Worm (Caenorhabditis elegans) whole organism, L1 larva: ENCODE results near the gene C25H3.3.

Experiments used
- C16A3.4 ChIP-seq: fragments of 150-350 bp; optimal IDR thresholded peaks from 2 replicates; lab custom pipeline; 2014; ENCODE audit warnings: missing biosample characterization, missing genetic modification characterization
- F16B12.6 ChIP-seq: fragments of 150-350 bp; optimal IDR thresholded peaks from 2 replicates; lab custom pipeline; 2014; ENCODE audit warnings: missing biosample characterization, missing genetic modification characterization
- Y116A8C.19 ChIP-seq: sonication (generic microtip); optimal IDR thresholded peaks from 2 replicates; lab custom pipeline; 2016; ENCODE audit warnings: missing compliant biosample characterization, missing genetic modification characterization, borderline replicate concordance
- aha-1 ChIP-seq: fragments of 150-350 bp; optimal IDR thresholded peaks from 2 replicates; lab custom pipeline; 2014; ENCODE audit warnings: missing biosample characterization, missing genetic modification characterization
- aly-2 ChIP-seq: fragments of 150-350 bp; optimal IDR thresholded peaks from 2 replicates; lab custom pipeline; 2014; ENCODE audit warnings: missing biosample characterization, missing genetic modification characterization
- ama-1 ChIP-seq: fragments of 150-350 bp; optimal IDR thresholded peaks from 2 replicates; lab custom pipeline; 2014
- ceh-63 ChIP-seq: fragments of 200-800 bp; sonication (Bioruptor generic); optimal IDR thresholded peaks from 2 replicates; lab custom pipeline; 2018; ENCODE audit warnings: mild to moderate bottlenecking, missing genetic modification characterization, missing compliant biosample characterization
- ceh-8 ChIP-seq: fragments of 200-800 bp; sonication (Bioruptor generic); optimal IDR thresholded peaks from 2 replicates; lab custom pipeline; 2018; ENCODE audit warnings: mild to moderate bottlenecking, missing genetic modification characterization, moderate library complexity, missing compliant biosample characterization
- ceh-82 ChIP-seq, 3 experiments: fragments of 150-350 bp in 1 of 3; sonication (generic microtip) in 2 of 3; optimal IDR thresholded peaks; 2 replicates each; lab custom pipeline; 2014 to 2017; ENCODE audit warnings: missing biosample characterization in 3 of 3, missing genetic modification characterization in 3 of 3
- ceh-88 ChIP-seq: fragments of 200-800 bp; sonication (Bioruptor generic); IDR thresholded peaks from 2 replicates; pipeline ENCODE4 v1.3.6; 2022; ENCODE audit warnings: missing genetic modification characterization, missing compliant biosample characterization
- ceh-90 ChIP-seq: sonication (generic microtip); optimal IDR thresholded peaks from 2 replicates; lab custom pipeline; 2016; ENCODE audit warnings: missing genetic modification characterization, missing compliant biosample characterization
- dsc-1 ChIP-seq: sonication (generic microtip); optimal IDR thresholded peaks from 2 replicates; lab custom pipeline; 2016; ENCODE audit warnings: mild to moderate bottlenecking, missing genetic modification characterization, missing compliant biosample characterization
- efl-1 ChIP-seq, 4 experiments: fragments of 150-350 bp; optimal IDR thresholded peaks in 3 of 4; peaks in 1 of 4; 1 replicate in 1 of 4; 2 replicates in 3 of 4; lab custom pipeline; 2014; ENCODE audit warnings: missing biosample characterization in 2 of 4, missing genetic modification characterization in 2 of 4, missing genetic modification reagents in 2 of 4
- efl-3 ChIP-seq: fragments of 200-800 bp; sonication (Bioruptor generic); optimal IDR thresholded peaks from 2 replicates; lab custom pipeline; 2018; ENCODE audit warnings: mild to moderate bottlenecking, missing genetic modification characterization, missing compliant biosample characterization
- egl-27 ChIP-seq, 2 experiments: fragments of 150-350 bp in 1 of 2; sonication (generic microtip); optimal IDR thresholded peaks; 3 replicates each; lab custom pipeline; 2017 to 2018; ENCODE audit warnings: missing biosample characterization in 2 of 2, missing genetic modification characterization in 2 of 2, missing genetic modification reagents in 2 of 2
- elt-2 ChIP-seq: sonication (generic microtip); optimal IDR thresholded peaks from 2 replicates; lab custom pipeline; 2016; ENCODE audit warnings: missing genetic modification characterization, mild to moderate bottlenecking, inconsistent platforms, missing compliant biosample characterization, missing genetic modification reagents
- elt-3 ChIP-seq, 6 experiments: fragments of 150-350 bp in 1 of 6; sonication (generic microtip); optimal IDR thresholded peaks; 2 replicates each; lab custom pipeline; 2017 to 2018; ENCODE audit warnings: missing biosample characterization in 6 of 6, missing genetic modification characterization in 6 of 6, inconsistent platforms in 1 of 6
- ets-5 ChIP-seq: fragments of 200-800 bp; sonication (Bioruptor generic); IDR thresholded peaks from 2 replicates; pipeline ENCODE4 v1.3.6; 2022; ENCODE audit warnings: missing genetic modification characterization, missing compliant biosample characterization
- fos-1 ChIP-seq: fragments of 150-350 bp; optimal IDR thresholded peaks from 2 replicates; lab custom pipeline; 2014; ENCODE audit warnings: missing biosample characterization, missing genetic modification characterization
- grh-1 ChIP-seq: fragments of 200-800 bp; sonication (Bioruptor generic); IDR thresholded peaks from 2 replicates; pipeline ENCODE4 v1.3.6; 2022; ENCODE audit warnings: missing genetic modification reagents, missing genetic modification characterization, missing compliant biosample characterization
- hlh-17 ChIP-seq: fragments of 200-800 bp; sonication (Bioruptor generic); optimal IDR thresholded peaks from 2 replicates; lab custom pipeline; 2018; ENCODE audit warnings: missing genetic modification characterization, mild to moderate bottlenecking, missing compliant biosample characterization, moderate library complexity, borderline replicate concordance
- hlh-4 ChIP-seq: sonication (generic microtip); optimal IDR thresholded peaks from 2 replicates; lab custom pipeline; 2016; ENCODE audit warnings: mild to moderate bottlenecking, missing genetic modification characterization, missing compliant biosample characterization
- isw-1 ChIP-seq: fragments of 200-800 bp; sonication (Bioruptor generic); IDR thresholded peaks from 2 replicates; pipeline ENCODE4 v1.3.6; 2022; ENCODE audit warnings: missing genetic modification characterization, missing compliant biosample characterization
- jun-1 ChIP-seq: fragments of 150-350 bp; optimal IDR thresholded peaks from 2 replicates; lab custom pipeline; 2014; ENCODE audit warnings: missing biosample characterization, missing genetic modification reagents, missing genetic modification characterization
- lin-14 ChIP-seq: fragments of 200-800 bp; sonication (Bioruptor generic); optimal IDR thresholded peaks from 2 replicates; lab custom pipeline; 2018; ENCODE audit warnings: mild to moderate bottlenecking, missing genetic modification characterization, moderate library complexity, missing compliant biosample characterization
- lin-15B ChIP-seq: fragments of 150-350 bp; sonication (generic microtip); optimal IDR thresholded peaks from 3 replicates; lab custom pipeline; 2014; ENCODE audit warnings: missing biosample characterization, missing genetic modification characterization
- lin-39 ChIP-seq: fragments of 150-350 bp; optimal IDR thresholded peaks from 2 replicates; lab custom pipeline; 2014; ENCODE audit warnings: missing biosample characterization, missing genetic modification reagents, missing genetic modification characterization
- lir-3 ChIP-seq: sonication (generic microtip); optimal IDR thresholded peaks from 2 replicates; lab custom pipeline; 2016; ENCODE audit warnings: mild to moderate bottlenecking, missing genetic modification characterization, moderate library complexity, missing compliant biosample characterization; ENCODE audit not compliant: poor library complexity
- lsy-2 ChIP-seq, 2 experiments: fragments of 150-350 bp; optimal IDR thresholded peaks; 2 replicates each; lab custom pipeline; 2014; ENCODE audit warnings: missing biosample characterization in 2 of 2, missing genetic modification characterization in 2 of 2
- mab-9 ChIP-seq: fragments of 200-800 bp; sonication (Bioruptor generic); IDR thresholded peaks from 2 replicates; pipeline ENCODE4 v1.3.6; 2022; ENCODE audit warnings: missing genetic modification reagents, missing genetic modification characterization, missing compliant biosample characterization
- mdl-1 ChIP-seq, 2 experiments: fragments of 150-350 bp; optimal IDR thresholded peaks; 2 replicates each; lab custom pipeline; 2014 to 2017; ENCODE audit warnings: missing biosample characterization in 2 of 2, missing genetic modification characterization in 2 of 2, inconsistent platforms in 1 of 2
- mef-2 ChIP-seq: fragments of 150-350 bp; optimal IDR thresholded peaks from 2 replicates; lab custom pipeline; 2014; ENCODE audit warnings: missing biosample characterization, missing genetic modification characterization
- nhr-11 ChIP-seq: fragments of 150-350 bp; optimal IDR thresholded peaks from 2 replicates; lab custom pipeline; 2014; ENCODE audit warnings: missing biosample characterization, missing genetic modification characterization
- nhr-12 ChIP-seq: sonication (generic microtip); optimal IDR thresholded peaks from 2 replicates; lab custom pipeline; 2017; ENCODE audit warnings: missing biosample characterization, missing genetic modification characterization
- nhr-19 ChIP-seq: fragments of 200-800 bp; sonication (Bioruptor generic); conservative IDR thresholded peaks from 2 replicates; pipeline ENCODE4 v1.3.6; 2022; ENCODE audit warnings: missing genetic modification characterization, missing compliant biosample characterization
- nhr-237 ChIP-seq: fragments of 150-350 bp; optimal IDR thresholded peaks from 2 replicates; lab custom pipeline; 2014; ENCODE audit warnings: missing biosample characterization, missing genetic modification characterization
- nhr-28 ChIP-seq: fragments of 150-350 bp; optimal IDR thresholded peaks from 2 replicates; lab custom pipeline; 2014; ENCODE audit warnings: missing biosample characterization, missing genetic modification characterization
- nhr-90 ChIP-seq: sonication (generic microtip); optimal IDR thresholded peaks from 2 replicates; lab custom pipeline; 2016; ENCODE audit warnings: mild to moderate bottlenecking, missing genetic modification characterization, missing compliant biosample characterization; ENCODE audit not compliant: poor library complexity
- pax-3 ChIP-seq: fragments of 200-800 bp; sonication (Bioruptor generic); optimal IDR thresholded peaks from 2 replicates; lab custom pipeline; 2018; ENCODE audit warnings: mild to moderate bottlenecking, missing genetic modification characterization, moderate library complexity, missing compliant biosample characterization
- rnt-1 ChIP-seq: sonication (generic microtip); optimal IDR thresholded peaks from 2 replicates; lab custom pipeline; 2016; ENCODE audit warnings: mild to moderate bottlenecking, missing genetic modification characterization, moderate library complexity, missing compliant biosample characterization
- snpc-4 ChIP-seq: fragments of 150-350 bp; optimal IDR thresholded peaks from 2 replicates; lab custom pipeline; 2014; ENCODE audit warnings: missing biosample characterization, missing genetic modification characterization
- sptf-1 ChIP-seq: fragments of 150-350 bp; optimal IDR thresholded peaks from 2 replicates; lab custom pipeline; 2014; ENCODE audit warnings: missing biosample characterization, missing genetic modification characterization
- sup-37 ChIP-seq: fragments of 200-800 bp; sonication (Bioruptor generic); optimal IDR thresholded peaks from 2 replicates; lab custom pipeline; 2018; ENCODE audit warnings: mild to moderate bottlenecking, missing genetic modification characterization, missing compliant biosample characterization
- swsn-7 ChIP-seq: sonication (generic microtip); optimal IDR thresholded peaks from 2 replicates; lab custom pipeline; 2016; ENCODE audit warnings: missing genetic modification characterization, missing compliant biosample characterization
- tlp-1 ChIP-seq: fragments of 150-350 bp; optimal IDR thresholded peaks from 2 replicates; lab custom pipeline; 2014; ENCODE audit warnings: missing biosample characterization, missing genetic modification characterization
- unc-130 ChIP-seq: fragments of 150-350 bp; optimal IDR thresholded peaks from 2 replicates; lab custom pipeline; 2017; ENCODE audit warnings: missing biosample characterization, missing genetic modification characterization, inconsistent platforms
- unc-30 ChIP-seq: sonication (generic microtip); optimal IDR thresholded peaks from 2 replicates; lab custom pipeline; 2017; ENCODE audit warnings: missing biosample characterization, missing genetic modification characterization
- unc-62 ChIP-seq: fragments of 150-350 bp; optimal IDR thresholded peaks from 2 replicates; lab custom pipeline; 2014; ENCODE audit warnings: missing biosample characterization, missing genetic modification reagents, missing genetic modification characterization
- xbp-1 ChIP-seq: sonication (generic microtip); optimal IDR thresholded peaks from 2 replicates; lab custom pipeline; 2016; ENCODE audit warnings: missing genetic modification characterization, missing compliant biosample characterization

The C25H3.3 gene

ce11 chrII:5717831-5718230 lies 23.8 kb downstream of the C25H3.3 start, which contains the start of gene zipt-3:
TSS of gene zipt-3 (plus strand) at chrII:5718131.
- no peak for TF ChIP-seq elt-3 (tag; optimal IDR thresholded peaks at IDR 0.05; lab: Kevin White, UChicago)
- no peak for TF ChIP-seq ceh-63 (GFP tag; lab: Kevin White, UChicago)
- TF ChIP-seq F16B12.6 (tag; lab: Kevin White, UChicago) = no peak
- TF ChIP-seq ceh-8 = no peak
- TF ChIP-seq lir-3 (tag; lab: Kevin White, UChicago) = no peak

- TF ChIP-seq unc-130 (tag; lab: Kevin White, UChicago) (no peak), unc-62 (no peak), sup-37 (no peak), nhr-28 (tag; lab: Kevin White, UChicago) (no peak), Y116A8C.19 (tag; lab: Kevin White, UChicago) (no peak), lin-15B (tag; lab: Kevin White, UChicago) (no peak), hlh-17 (GFP tag; lab: Kevin White, UChicago) (no peak)
Measured at ce11 chrII:5719848-5720247, 25.9 kb downstream of the C25H3.3 start, which contains the start of gene damt-1. TSS of gene damt-1 (plus strand) at chrII:5720148.

ce11 chrII:5725094-5725493 lies 31.1 kb downstream of the C25H3.3 start:
- TF ChIP-seq mef-2 (tag; lab: Kevin White, UChicago) = no peak
- TF ChIP-seq sptf-1 (tag; lab: Kevin White, UChicago) = no peak
- no peak for TF ChIP-seq efl-3 (GFP tag; lab: Kevin White, UChicago)
- 0 out of 2 replicates have a peak, but pooled peaks have one; percentile 25 for TF ChIP-seq mab-9 (GFP tag; lab: Robert Waterston, UW)
- TF ChIP-seq tlp-1 (tag; lab: Kevin White, UChicago) = no peak
- TF ChIP-seq elt-2 (tag; lab: Kevin White, UChicago) = no peak
- peak; percentile 15 to 37 for TF ChIP-seq efl-1 (optimal IDR thresholded peaks at IDR 0.05; lab: Kevin White, UChicago)
- no peak for TF ChIP-seq efl-1 (GFP tag; optimal IDR thresholded peaks at IDR 0.05 in 1 of 2; lab: Kevin White, UChicago)
- TF ChIP-seq ets-5 (GFP tag; lab: Robert Waterston, UW) = no peak
- no peak for TF ChIP-seq ceh-90 (tag; lab: Kevin White, UChicago)
- TF ChIP-seq nhr-11 (tag; lab: Kevin White, UChicago) = no peak
- no peak for TF ChIP-seq grh-1
- TF ChIP-seq hlh-4 = no peak
- peak; percentile 93 for TF ChIP-seq lin-14 (GFP tag; lab: Kevin White, UChicago)
- TF ChIP-seq egl-27 (tag; optimal IDR thresholded peaks at IDR 0.05; lab: Kevin White, UChicago) = no peak
- TF ChIP-seq unc-62 = no peak
- TF ChIP-seq snpc-4 (tag; lab: Kevin White, UChicago) = no peak
- no peak for TF ChIP-seq unc-30
- TF ChIP-seq mdl-1 (tag; optimal IDR thresholded peaks at IDR 0.05; lab: Kevin White, UChicago) = no peak
- TF ChIP-seq nhr-12 = no peak
- TF ChIP-seq nhr-19 = no peak
- no peak for TF ChIP-seq lir-3 (tag; lab: Kevin White, UChicago)
- peak; percentile 64 for TF ChIP-seq fos-1 (tag; lab: Kevin White, UChicago)
- no peak for TF ChIP-seq aha-1
- no peak for TF ChIP-seq nhr-90 (tag; lab: Kevin White, UChicago)
- no peak for TF ChIP-seq nhr-237
- no peak for TF ChIP-seq ceh-88
- TF ChIP-seq isw-1 (GFP tag; lab: Robert Waterston, UW) = peak; percentile 58
- TF ChIP-seq aly-2 = no peak
- peak; percentile 65 for TF ChIP-seq swsn-7 (tag; lab: Kevin White, UChicago)
- TF ChIP-seq rnt-1 = no peak
- TF ChIP-seq jun-1 (tag; lab: Kevin White, UChicago) = no peak
- peak; percentile 42 for TF ChIP-seq C16A3.4 (tag; lab: Kevin White, UChicago)
- no peak for TF ChIP-seq ama-1 (lab: Kevin White, UChicago)
- peak in 2 of 3 experiments; percentile 35 to 86 for TF ChIP-seq ceh-82 (tag; optimal IDR thresholded peaks at IDR 0.05; lab: Kevin White, UChicago)
- no peak for TF ChIP-seq lin-39 (tag; lab: Kevin White, UChicago)
- TF ChIP-seq dsc-1 (tag; lab: Kevin White, UChicago) = peak; percentile 0
- TF ChIP-seq pax-3 (tag; lab: Kevin White, UChicago) = no peak
- peak; percentile 29 for TF ChIP-seq xbp-1 (tag; lab: Kevin White, UChicago)
- TF ChIP-seq lsy-2 (tag; optimal IDR thresholded peaks at IDR 0.05; lab: Kevin White, UChicago) = peak in 1 of 2 experiments; percentile 71
